Fruit fly (Drosophila melanogaster) whole organism, embryonic: ENCODE data around the gene CG14229.
A peak's percentile ranks its signal among the peaks of the same experiment; 100 is the strongest.

Source experiments
- Atf6 ChIP-seq: fragments of 200-800 bp; sonication (Bioruptor generic); IDR thresholded peaks from 2 replicates; pipeline ENCODE4 v1.3.6; 2022; ENCODE audit warnings: missing biosample characterization, missing genetic modification characterization
- Blimp-1 ChIP-seq: fragments of 200-800 bp; sonication (Bioruptor generic); optimal IDR thresholded peaks from 3 replicates; lab custom pipeline; 2018; ENCODE audit warnings: missing biosample characterization, missing genetic modification characterization, mild to moderate bottlenecking, moderate library complexity, missing genetic modification reagents
- CG10431 ChIP-seq: fragments of 200-800 bp; sonication (Bioruptor generic); optimal IDR thresholded peaks from 3 replicates; lab custom pipeline; 2018; ENCODE audit warnings: missing biosample characterization, mild to moderate bottlenecking, missing genetic modification characterization
- CG11398 ChIP-seq: fragments of 200-800 bp; sonication (Bioruptor generic); optimal IDR thresholded peaks from 2 replicates; lab custom pipeline; 2016; ENCODE audit warnings: missing biosample characterization, missing genetic modification characterization
- CG12299 ChIP-seq: fragments of 200-800 bp; sonication (Bioruptor generic); optimal IDR thresholded peaks from 2 replicates; lab custom pipeline; 2018; ENCODE audit warnings: missing biosample characterization, mild to moderate bottlenecking, missing genetic modification characterization
- CG12391 ChIP-seq: fragments of 200-800 bp; sonication (Bioruptor generic); optimal IDR thresholded peaks from 3 replicates; lab custom pipeline; 2018; ENCODE audit warnings: missing biosample characterization, mild to moderate bottlenecking, missing genetic modification characterization, moderate library complexity
- CG12659 ChIP-seq: fragments of 200-800 bp; sonication (Bioruptor generic); optimal IDR thresholded peaks from 3 replicates; lab custom pipeline; 2017; ENCODE audit warnings: mild to moderate bottlenecking, missing biosample characterization, missing genetic modification reagents, missing genetic modification characterization
- CG15011 ChIP-seq: fragments of 200-800 bp; sonication (Bioruptor generic); optimal IDR thresholded peaks from 3 replicates; lab custom pipeline; 2018; ENCODE audit warnings: missing biosample characterization, mild to moderate bottlenecking, missing genetic modification characterization
- CG15073 ChIP-seq: fragments of 200-800 bp; sonication (Bioruptor generic); optimal IDR thresholded peaks from 2 replicates; lab custom pipeline; 2016; ENCODE audit warnings: missing biosample characterization, missing genetic modification characterization
- CG1603 ChIP-seq: fragments of 200-800 bp; sonication (Bioruptor generic); optimal IDR thresholded peaks from 2 replicates; lab custom pipeline; 2019; ENCODE audit warnings: missing biosample characterization, mild to moderate bottlenecking, missing genetic modification characterization, moderate library complexity
- CG17829 ChIP-seq: fragments of 200-800 bp; optimal IDR thresholded peaks from 2 replicates; lab custom pipeline; 2019; ENCODE audit warnings: missing biosample characterization, mild to moderate bottlenecking, missing genetic modification characterization, moderate library complexity
- CG2202 ChIP-seq: fragments of 200-800 bp; sonication (Bioruptor generic); optimal IDR thresholded peaks from 2 replicates; lab custom pipeline; 2018; ENCODE audit warnings: missing biosample characterization, mild to moderate bottlenecking, missing genetic modification characterization
- CG32772 ChIP-seq: fragments of 200-800 bp; sonication (Bioruptor generic); IDR thresholded peaks from 2 replicates; pipeline ENCODE4 v1.3.6; 2022; ENCODE audit warnings: missing biosample characterization, missing genetic modification characterization
- CG34422 ChIP-seq: fragments of 200-800 bp; sonication (Bioruptor generic); IDR thresholded peaks from 3 replicates; pipeline ENCODE4 v1.3.6; 2022; ENCODE audit warnings: missing biosample characterization, missing genetic modification characterization
- CG3726 ChIP-seq: fragments of 200-800 bp; sonication (Bioruptor generic); IDR thresholded peaks from 3 replicates; pipeline ENCODE4, ENCODE4 v1.3.6; 2022; ENCODE audit warnings: missing biosample characterization, missing genetic modification characterization
- CG3847 ChIP-seq: fragments of 200-800 bp; sonication (Bioruptor generic); IDR thresholded peaks from 2 replicates; pipeline ENCODE4 v1.3.6; 2022; ENCODE audit warnings: missing biosample characterization, missing genetic modification characterization
- CG4360 ChIP-seq: fragments of 200-800 bp; sonication (Bioruptor generic); IDR thresholded peaks from 2 replicates; pipeline ENCODE4 v1.3.6; 2022; ENCODE audit warnings: missing biosample characterization, missing genetic modification characterization
- CG6791 ChIP-seq: fragments of 200-800 bp; sonication (Bioruptor generic); IDR thresholded peaks from 3 replicates; pipeline ENCODE4 v1.3.6; 2022; ENCODE audit warnings: missing biosample characterization, missing genetic modification characterization; ENCODE audit not compliant: partially characterized antibody
- CG6854 ChIP-seq: fragments of 200-800 bp; sonication (Bioruptor generic); optimal IDR thresholded peaks from 3 replicates; lab custom pipeline; 2017; ENCODE audit warnings: missing biosample characterization, mild to moderate bottlenecking, missing genetic modification characterization
- CG7357 ChIP-seq: fragments of 200-800 bp; sonication (Bioruptor generic); IDR thresholded peaks from 3 replicates; pipeline ENCODE4 v1.3.6; 2022; ENCODE audit warnings: missing biosample characterization, missing genetic modification characterization
- CG7928 ChIP-seq: fragments of 200-800 bp; sonication (Bioruptor generic); optimal IDR thresholded peaks from 2 replicates; lab custom pipeline; 2017; ENCODE audit warnings: missing biosample characterization, mild to moderate bottlenecking, missing genetic modification characterization
- CG8478 ChIP-seq: fragments of >200 bp; optimal IDR thresholded peaks from 2 replicates; lab custom pipeline; 2018
- CG8944 ChIP-seq: fragments of 200-800 bp; sonication (Bioruptor generic); optimal IDR thresholded peaks from 3 replicates; lab custom pipeline; 2016; ENCODE audit warnings: missing biosample characterization, missing genetic modification characterization
- ERR ChIP-seq: fragments of 200-800 bp; sonication (Bioruptor generic); optimal IDR thresholded peaks from 2 replicates; lab custom pipeline; 2016; ENCODE audit warnings: missing biosample characterization, missing genetic modification characterization
- Fer1 ChIP-seq: fragments of 200-800 bp; sonication (Bioruptor generic); optimal IDR thresholded peaks from 2 replicates; lab custom pipeline; 2017; ENCODE audit warnings: missing biosample characterization, mild to moderate bottlenecking, missing genetic modification characterization
- Jarid2 ChIP-seq: fragments of 200-800 bp; sonication (Bioruptor generic); optimal IDR thresholded peaks from 3 replicates; lab custom pipeline; 2017; ENCODE audit warnings: mild to moderate bottlenecking, missing biosample characterization, missing genetic modification reagents, missing genetic modification characterization
- Lhr ChIP-seq: fragments of 200-800 bp; sonication (Bioruptor generic); optimal IDR thresholded peaks from 3 replicates; lab custom pipeline; 2017; ENCODE audit warnings: mild to moderate bottlenecking, missing biosample characterization, missing genetic modification reagents, missing genetic modification characterization
- MTF-1 ChIP-seq: fragments of 200-800 bp; sonication (Bioruptor generic); optimal IDR thresholded peaks from 2 replicates; lab custom pipeline; 2018; ENCODE audit warnings: missing biosample characterization, mild to moderate bottlenecking, missing genetic modification characterization, borderline replicate concordance
- Mes4 ChIP-seq: fragments of 200-800 bp; sonication (Bioruptor generic); optimal IDR thresholded peaks from 2 replicates; lab custom pipeline; 2016; ENCODE audit warnings: missing biosample characterization, missing genetic modification characterization
- Ravus ChIP-seq: fragments of 200-800 bp; sonication (Bioruptor generic); IDR thresholded peaks from 2 replicates; pipeline ENCODE4 v1.3.6; 2022; ENCODE audit warnings: missing biosample characterization, missing genetic modification characterization
- Sox102F ChIP-seq: fragments of 200-800 bp; sonication (Bioruptor generic); optimal IDR thresholded peaks from 2 replicates; lab custom pipeline; 2018; ENCODE audit warnings: missing biosample characterization, mild to moderate bottlenecking, missing genetic modification characterization, moderate library complexity
- Stat92E ChIP-seq, 3 experiments: fragments of >200 bp in 2 of 3; fragments of 200-800 bp in 1 of 3; sonication (Bioruptor generic) in 1 of 3; optimal IDR thresholded peaks; 2 replicates each; lab custom pipeline; 2017 to 2019; ENCODE audit warnings: missing biosample characterization in 3 of 3, missing genetic modification characterization in 3 of 3, mild to moderate bottlenecking in 1 of 3, moderate library complexity in 1 of 3
- Vsx1 ChIP-seq: fragments of 200-800 bp; sonication (Bioruptor generic); optimal IDR thresholded peaks from 2 replicates; lab custom pipeline; 2017; ENCODE audit warnings: missing biosample characterization, mild to moderate bottlenecking, missing genetic modification characterization, missing genetic modification reagents
- Xbp1 ChIP-seq: fragments of 200-800 bp; sonication (Bioruptor generic); optimal IDR thresholded peaks from 3 replicates; lab custom pipeline; 2016; ENCODE audit warnings: missing biosample characterization, mild to moderate bottlenecking, missing genetic modification characterization
- aop ChIP-seq: fragments of 200-800 bp; sonication (Bioruptor generic); IDR thresholded peaks from 2 replicates; pipeline ENCODE4 v1.3.6; 2022; ENCODE audit warnings: missing biosample characterization, missing genetic modification characterization
- bab2 ChIP-seq: fragments of 200-800 bp; sonication (Bioruptor generic); optimal IDR thresholded peaks from 2 replicates; lab custom pipeline; 2016; ENCODE audit warnings: missing biosample characterization, missing genetic modification characterization
- bbx ChIP-seq: fragments of 200-800 bp; sonication (Bioruptor generic); IDR thresholded peaks from 2 replicates; pipeline ENCODE4 v1.3.6; 2022; ENCODE audit warnings: missing biosample characterization, missing genetic modification characterization; ENCODE audit not compliant: partially characterized antibody
- ewg ChIP-seq: fragments of 200-800 bp; sonication (Bioruptor generic); optimal IDR thresholded peaks from 3 replicates; lab custom pipeline; 2017; ENCODE audit warnings: mild to moderate bottlenecking, missing biosample characterization, missing genetic modification reagents, missing genetic modification characterization
- gcm2 ChIP-seq: fragments of 200-800 bp; sonication (Bioruptor generic); optimal IDR thresholded peaks from 2 replicates; lab custom pipeline; 2016; ENCODE audit warnings: missing biosample characterization, missing genetic modification characterization
- gsb-n ChIP-seq: fragments of 200-800 bp; sonication (Bioruptor generic); optimal IDR thresholded peaks from 3 replicates; lab custom pipeline; 2018; ENCODE audit warnings: missing biosample characterization, mild to moderate bottlenecking, missing genetic modification characterization
- jing ChIP-seq: fragments of 200-800 bp; sonication (Bioruptor generic); optimal IDR thresholded peaks from 2 replicates; lab custom pipeline; 2018; ENCODE audit warnings: missing biosample characterization, mild to moderate bottlenecking, missing genetic modification characterization
- onecut ChIP-seq: fragments of 200-800 bp; sonication (Bioruptor generic); IDR thresholded peaks from 2 replicates; pipeline ENCODE4 v1.3.6; 2022; ENCODE audit warnings: missing biosample characterization, missing genetic modification characterization
- pan ChIP-seq, 4 experiments: fragments of >200 bp in 3 of 4; fragments of 200-800 bp in 1 of 4; sonication (Bioruptor generic) in 1 of 4; optimal IDR thresholded peaks in 3 of 4; IDR thresholded peaks in 1 of 4; 2 replicates each; pipeline versions ENCODE4 v1.3.6 to Lab custom; 2017 to 2022; ENCODE audit warnings: missing biosample characterization in 2 of 4, missing genetic modification characterization in 2 of 4, mixed read lengths in 1 of 4
- psq ChIP-seq: fragments of 200-800 bp; sonication (Bioruptor generic); optimal IDR thresholded peaks from 2 replicates; lab custom pipeline; 2017; ENCODE audit warnings: missing biosample characterization, missing genetic modification characterization
- scrt ChIP-seq: fragments of 200-800 bp; sonication (Bioruptor generic); optimal IDR thresholded peaks from 2 replicates; lab custom pipeline; 2018; ENCODE audit warnings: missing biosample characterization, mild to moderate bottlenecking, missing genetic modification characterization, moderate library complexity
- sd ChIP-seq: fragments of 200-800 bp; sonication (Bioruptor generic); optimal IDR thresholded peaks from 3 replicates; lab custom pipeline; 2018; ENCODE audit warnings: missing biosample characterization, mild to moderate bottlenecking, missing genetic modification characterization, moderate library complexity
- sens-2 ChIP-seq: fragments of 200-800 bp; sonication (Bioruptor generic); IDR thresholded peaks from 2 replicates; pipeline ENCODE4 v1.3.6; 2022; ENCODE audit warnings: missing biosample characterization, missing genetic modification characterization
- trh ChIP-seq: fragments of 200-800 bp; sonication (Bioruptor generic); optimal IDR thresholded peaks from 2 replicates; lab custom pipeline; 2016; ENCODE audit warnings: missing biosample characterization, missing genetic modification characterization
- twi ChIP-seq: fragments of 200-800 bp; optimal IDR thresholded peaks from 2 replicates; lab custom pipeline; 2019; ENCODE audit warnings: missing biosample characterization, mild to moderate bottlenecking, missing genetic modification characterization, moderate library complexity

Gene CG14229

DNA sequence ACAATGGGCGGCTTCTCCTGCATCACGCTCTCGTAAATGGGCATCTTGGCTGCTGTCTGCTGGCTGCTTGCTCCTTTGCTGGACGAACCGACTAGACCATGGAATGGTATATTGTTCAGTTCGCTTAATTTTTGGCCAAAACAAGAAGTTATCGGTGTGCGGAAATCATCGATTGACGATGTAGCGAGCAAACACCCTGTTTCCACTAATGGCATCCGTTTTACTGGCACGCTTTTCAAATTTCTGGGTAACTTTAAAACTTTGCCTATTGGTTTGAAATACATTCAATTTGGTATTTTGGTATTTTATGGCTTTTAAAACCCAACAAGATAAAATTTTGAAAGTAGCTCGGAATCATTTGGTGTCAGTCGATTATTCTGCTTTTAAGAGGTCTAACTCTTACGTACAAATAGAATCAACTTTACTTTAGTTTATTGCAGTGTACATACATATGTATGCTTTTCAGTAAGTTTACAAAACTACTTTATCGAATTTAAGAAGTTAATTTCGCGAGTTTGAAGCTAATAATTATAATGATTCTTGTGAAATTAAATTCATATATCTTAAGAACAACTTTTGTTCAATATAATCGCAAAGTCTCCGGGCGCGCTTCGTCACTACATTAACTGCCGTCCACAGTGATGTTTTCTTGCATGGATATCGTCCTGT lies 49.0 kb downstream of the CG14229 start, which contains the start of gene Arp10 (continued):
- TF ChIP-seq pan (optimal IDR thresholded peaks at IDR 0.05; lab: Kevin White, UChicago), result no peak
- TF ChIP-seq pan (GFP tag; optimal IDR thresholded peaks at IDR 0.05 in 1 of 2, IDR thresholded peaks at IDR 0.05 in 1 of 2), result no peak
- TF ChIP-seq bab2 (GFP tag; lab: Kevin White, UChicago), result peak; percentile 23
- TF ChIP-seq sd (tag; lab: Kevin White, UChicago), result no peak
- TF ChIP-seq Sox102F (GFP tag; lab: Kevin White, UChicago), result no peak
- peak; percentile 91 for TF ChIP-seq CG7357 (GFP tag; lab: Robert Waterston, UW)
- no peak for TF ChIP-seq Vsx1 (GFP tag; lab: Kevin White, UChicago)
- no peak for TF ChIP-seq onecut (GFP tag; lab: Robert Waterston, UW)
- TF ChIP-seq MTF-1 (GFP tag; lab: Kevin White, UChicago), result no peak
- no peak for TF ChIP-seq CG8944 (GFP tag; lab: Kevin White, UChicago)
- peak; percentile 15 for TF ChIP-seq CG17829 (tag; lab: Kevin White, UChicago)
- no peak for TF ChIP-seq CG7928
- no peak for TF ChIP-seq CG8478 (lab: Kevin White, UChicago)
- no peak for TF ChIP-seq Stat92E (GFP tag; optimal IDR thresholded peaks at IDR 0.05; lab: Kevin White, UChicago)
- TF ChIP-seq CG11398 (GFP tag; lab: Kevin White, UChicago), result no peak
- TF ChIP-seq Mes4 (GFP tag; lab: Kevin White, UChicago), result no peak
- peak; percentile 12 for TF ChIP-seq Fer1 (GFP tag; lab: Kevin White, UChicago)
- TF ChIP-seq CG4360, result no peak
- TF ChIP-seq CG12659 (GFP tag; lab: Kevin White, UChicago), result peak; percentile 47
- TF ChIP-seq CG34422 (GFP tag; lab: Robert Waterston, UW), result no peak
- TF ChIP-seq CG1603 (tag; lab: Kevin White, UChicago), result peak; percentile 64
- no peak for TF ChIP-seq Ravus (GFP tag; lab: Robert Waterston, UW)
- TF ChIP-seq Blimp-1 (GFP tag; lab: Kevin White, UChicago), result no peak
- TF ChIP-seq gcm2 (GFP tag; lab: Kevin White, UChicago), result no peak
- TF ChIP-seq Atf6, result no peak
- TF ChIP-seq CG15011 (GFP tag; lab: Kevin White, UChicago), result no peak
- TF ChIP-seq bbx, result peak; percentile 53; the same call in 1 of the 2 replicates
- no peak for TF ChIP-seq CG32772
- TF ChIP-seq sens-2, result no peak
- TF ChIP-seq CG3726 (GFP tag; lab: Robert Waterston, UW), result no peak
- TF ChIP-seq CG10431, result no peak
- no peak for TF ChIP-seq scrt (GFP tag; lab: Kevin White, UChicago)
- no peak for TF ChIP-seq twi (tag; lab: Kevin White, UChicago)
- TF ChIP-seq Xbp1 (GFP tag; lab: Kevin White, UChicago), result peak; percentile 31
- TF ChIP-seq trh (GFP tag; lab: Kevin White, UChicago), result no peak
- peak; percentile 33 for TF ChIP-seq CG12391 (tag; lab: Kevin White, UChicago)
- TF ChIP-seq CG12299 (tag; lab: Kevin White, UChicago), result no peak
- no peak for TF ChIP-seq Lhr (GFP tag; lab: Kevin White, UChicago)
- TF ChIP-seq ERR (GFP tag; lab: Kevin White, UChicago), result no peak
- TF ChIP-seq gsb-n, result no peak
- no peak for TF ChIP-seq CG15073 (GFP tag; lab: Kevin White, UChicago)
- TF ChIP-seq Jarid2 (GFP tag; lab: Kevin White, UChicago), result no peak
- TF ChIP-seq aop (GFP tag; lab: Robert Waterston, UW), result no peak
- no peak for TF ChIP-seq jing (GFP tag; lab: Kevin White, UChicago)
- TF ChIP-seq CG2202 (tag; lab: Kevin White, UChicago), result no peak
- no peak for TF ChIP-seq CG6854 (GFP tag; lab: Kevin White, UChicago)
- no peak for TF ChIP-seq ewg
- 0 out of 3 replicates have a peak, but pooled peaks have one; percentile 50 for TF ChIP-seq CG6791 (GFP tag; lab: Robert Waterston, UW)
- no peak for TF ChIP-seq psq (GFP tag; lab: Kevin White, UChicago)
- no peak for TF ChIP-seq CG3847 (GFP tag; lab: Robert Waterston, UW)
